Worm (Caenorhabditis elegans): ENCODE results near the gene F48A11.4.

The F48A11.4 gene

ce11 chrII:216598-216997 lies at the start of gene F48A11.4:
Gene F48A11.4, minus strand, starts transcription at chrII:216621.
- TF ChIP-seq mdl-1 (tag; optimal IDR thresholded peaks at IDR 0.05) (no peak), ZK546.5 (tag; optimal IDR thresholded peaks at IDR 0.05) (peak; percentile 21), nhr-43 (tag; optimal IDR thresholded peaks at IDR 0.05; ENCODE audit: poor library complexity, severe bottlenecking) (peak; percentile 93), daf-12 (tag; optimal IDR thresholded peaks at IDR 0.05) (no peak), ztf-4 (tag; optimal IDR thresholded peaks at IDR 0.05) (peak; percentile 63), ama-1 (optimal IDR thresholded peaks at IDR 0.05) (peak; percentile 93), tbx-2 (tag; optimal IDR thresholded peaks at IDR 0.05) (peak; percentile 89), unc-62 (GFP tag; optimal IDR thresholded peaks at IDR 0.05) (no peak), hmg-11 (tag; optimal IDR thresholded peaks at IDR 0.05) (peak; percentile 81), nhr-76 (tag; optimal IDR thresholded peaks at IDR 0.05) (peak; percentile 17), nhr-28 (tag; optimal IDR thresholded peaks at IDR 0.05) (no peak), nhr-11 (tag; optimal IDR thresholded peaks at IDR 0.05) (peak; percentile 23), ceh-9 (tag; optimal IDR thresholded peaks at IDR 0.05) (no peak), nhr-67 (tag; optimal IDR thresholded peaks at IDR 0.05) (no peak), ceh-28 (tag; optimal IDR thresholded peaks at IDR 0.05) (peak; percentile 80), fkh-2 (tag; optimal IDR thresholded peaks at IDR 0.05) (no peak), pqm-1 (tag; optimal IDR thresholded peaks at IDR 0.05) (peak; percentile 60), nhr-25 (tag; optimal IDR thresholded peaks at IDR 0.05) (peak; percentile 94), elt-1 (tag; optimal IDR thresholded peaks at IDR 0.05) (peak; percentile 47), zag-1 (tag; optimal IDR thresholded peaks at IDR 0.05) (no peak), pha-4 (tag; optimal IDR thresholded peaks at IDR 0.05) (peak; percentile 98), nhr-237 (tag; optimal IDR thresholded peaks at IDR 0.05) (no peak), sea-2 (GFP tag; optimal IDR thresholded peaks at IDR 0.05) (no peak), skn-1 (tag; optimal IDR thresholded peaks at IDR 0.05) (peak; percentile 92), fkh-10 (GFP tag; optimal IDR thresholded peaks at IDR 0.05) (peak; percentile 51), nfya-1 (tag; optimal IDR thresholded peaks at IDR 0.05; ENCODE audit: insufficient read depth) (peak; percentile 94), ztf-11 (tag; optimal IDR thresholded peaks at IDR 0.05) (no peak), ceh-82 (tag; optimal IDR thresholded peaks at IDR 0.05) (peak; percentile 87), unc-39 (tag; optimal IDR thresholded peaks at IDR 0.05) (no peak), jun-1 (tag; optimal IDR thresholded peaks at IDR 0.05) (peak; percentile 89), nhr-12 (tag; optimal IDR thresholded peaks at IDR 0.05) (no peak), aly-2 (tag; optimal IDR thresholded peaks at IDR 0.05) (no peak), elt-2 (tag; optimal IDR thresholded peaks at IDR 0.05) (peak; percentile 64), lsy-12 (tag; optimal IDR thresholded peaks at IDR 0.05) (peak; percentile 92), egl-27 (tag; optimal IDR thresholded peaks at IDR 0.05) (peak; percentile 53), nhr-23 (tag; optimal IDR thresholded peaks at IDR 0.05) (peak; percentile 95), ceh-16 (tag; optimal IDR thresholded peaks at IDR 0.05) (no peak), eor-1 (tag; optimal IDR thresholded peaks at IDR 0.05) (no peak), egl-5 (tag; optimal IDR thresholded peaks at IDR 0.05) (peak; percentile 91), snpc-4 (tag; optimal IDR thresholded peaks at IDR 0.05) (peak; percentile 74), R02D3.7 (tag; optimal IDR thresholded peaks at IDR 0.05) (peak; percentile 78), lin-15B (tag; optimal IDR thresholded peaks at IDR 0.05) (peak; percentile 98), lin-39 (tag; optimal IDR thresholded peaks at IDR 0.05) (peak; percentile 86), nhr-77 (tag; optimal IDR thresholded peaks at IDR 0.05) (peak; percentile 52), fos-1 (tag; optimal IDR thresholded peaks at IDR 0.05) (no peak), mml-1 (tag; optimal IDR thresholded peaks at IDR 0.05) (no peak), elt-3 (tag; optimal IDR thresholded peaks at IDR 0.05) (peak in 1 of 3 experiments; percentile 3)

DNA sequence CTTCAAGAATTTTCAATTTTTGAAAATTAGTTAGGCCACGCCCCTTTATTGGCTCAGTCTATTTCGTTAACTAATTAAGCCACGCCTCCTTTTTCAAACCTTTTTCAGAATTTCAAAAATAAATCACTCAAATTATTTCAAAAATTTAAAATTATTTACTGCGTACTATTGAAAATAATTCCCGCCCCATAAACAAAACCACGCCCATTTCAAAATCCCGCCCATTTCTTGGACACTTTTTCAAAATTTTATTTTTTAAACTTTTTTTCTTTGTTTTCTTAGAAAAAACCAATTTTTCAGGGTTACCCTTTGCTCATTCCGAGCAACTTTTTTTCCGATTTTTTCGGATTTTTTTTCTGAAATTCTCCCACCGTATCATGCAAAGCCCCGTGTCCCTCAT lies 47.6 kb upstream of the F48A11.4 start, which contains the start of gene B0432.14:
TSS of gene B0432.14 (plus strand) at position 301 of the 400 bp plus-strand sequence.
- no peak for TF ChIP-seq ztf-11 (tag; optimal IDR thresholded peaks at IDR 0.05)
- no peak for TF ChIP-seq mdl-1 (tag; optimal IDR thresholded peaks at IDR 0.05)
- TF ChIP-seq lin-39 (tag; optimal IDR thresholded peaks at IDR 0.05) = no peak
- no peak for TF ChIP-seq aly-2 (tag; optimal IDR thresholded peaks at IDR 0.05)

Measured in whole organism, L3 larva.